Fruit fly (Drosophila melanogaster): ENCODE results near the gene GstO1.
A peak's percentile ranks its signal among the peaks of the same experiment; 100 is the strongest.

Gene GstO1

dm6 chr3L:8547104-8547523 is 22.4 kb upstream of the GstO1 start (continued):
- TF ChIP-seq ss (GFP tag; optimal IDR thresholded peaks at IDR 0.05) (peak in 1 of 2 experiments; percentile 12), achi (GFP tag; optimal IDR thresholded peaks at IDR 0.05) (peak; percentile 60), CG6854 (GFP tag; optimal IDR thresholded peaks at IDR 0.05) (no peak), CG31627 (GFP tag; optimal IDR thresholded peaks at IDR 0.05) (peak; percentile 28), CG6808 (GFP tag; optimal IDR thresholded peaks at IDR 0.05) (peak; percentile 24), topi (GFP tag; optimal IDR thresholded peaks at IDR 0.05) (peak; percentile 3), CG11762 (GFP tag; optimal IDR thresholded peaks at IDR 0.05; ENCODE audit: insufficient read depth) (peak; percentile 36), Hr4 (GFP tag; optimal IDR thresholded peaks at IDR 0.05) (peak; percentile 80), eg (GFP tag; IDR thresholded peaks at IDR 0.05) (peak; percentile 81), CG6163 (GFP tag; IDR thresholded peaks at IDR 0.05) (peak; percentile 60; the same call in 2 of the 3 replicates), Blimp-1 (GFP tag; optimal IDR thresholded peaks at IDR 0.05) (no peak), CG15336 (GFP tag; IDR thresholded peaks at IDR 0.05) (peak; percentile 80), CG3032 (tag; optimal IDR thresholded peaks at IDR 0.05) (peak; percentile 43), pdm3 (GFP tag; optimal IDR thresholded peaks at IDR 0.05) (peak; percentile 53), esn (GFP tag; optimal IDR thresholded peaks at IDR 0.05) (no peak), CG3919 (GFP tag; optimal IDR thresholded peaks at IDR 0.05) (peak; percentile 53), CG10669 (GFP tag; optimal IDR thresholded peaks at IDR 0.05) (peak; percentile 45), OdsH (GFP tag; optimal IDR thresholded peaks at IDR 0.05) (peak; percentile 66), Sox15 (GFP tag; optimal IDR thresholded peaks at IDR 0.05) (peak; percentile 17), Hr39 (GFP tag; optimal IDR thresholded peaks at IDR 0.05) (peak; percentile 15), CG4318 (GFP tag; optimal IDR thresholded peaks at IDR 0.05) (peak; percentile 61), CG6276 (GFP tag; optimal IDR thresholded peaks at IDR 0.05) (peak; percentile 43), Lpt (GFP tag; optimal IDR thresholded peaks at IDR 0.05) (peak; percentile 55), salr (GFP tag; optimal IDR thresholded peaks at IDR 0.05) (peak in 1 of 2 experiments; percentile 44)

- TF ChIP-seq pdm3 (GFP tag; optimal IDR thresholded peaks at IDR 0.05) (no peak), CG10669 (GFP tag; optimal IDR thresholded peaks at IDR 0.05) (peak; percentile 2), CG8119 (GFP tag; IDR thresholded peaks at IDR 0.05) (peak; percentile 70), dac (GFP tag; optimal IDR thresholded peaks at IDR 0.05) (no peak), Met (GFP tag; optimal IDR thresholded peaks at IDR 0.05) (peak; percentile 39), CG6163 (GFP tag; IDR thresholded peaks at IDR 0.05) (peak; percentile 75), Lpt (GFP tag; optimal IDR thresholded peaks at IDR 0.05) (no peak), acj6 (GFP tag; optimal IDR thresholded peaks at IDR 0.05) (no peak), CG1621 (tag; optimal IDR thresholded peaks at IDR 0.05) (peak; percentile 41), eg (GFP tag; IDR thresholded peaks at IDR 0.05) (peak; percentile 61; the same call in 2 of the 3 replicates), Smox (GFP tag; optimal IDR thresholded peaks at IDR 0.05) (no peak), Sox15 (GFP tag; optimal IDR thresholded peaks at IDR 0.05) (no peak), ss (GFP tag; optimal IDR thresholded peaks at IDR 0.05) (peak; percentile 56 to 67), CG4318 (GFP tag; optimal IDR thresholded peaks at IDR 0.05) (no peak), fd59A (GFP tag; optimal IDR thresholded peaks at IDR 0.05) (no peak), fkh (GFP tag; optimal IDR thresholded peaks at IDR 0.05) (peak; percentile 92), Hr4 (GFP tag; optimal IDR thresholded peaks at IDR 0.05) (no peak), CG11902 (GFP tag; optimal IDR thresholded peaks at IDR 0.05) (no peak), CG9139 (GFP tag; optimal IDR thresholded peaks at IDR 0.05) (peak; percentile 85), Eip75B (GFP tag; optimal IDR thresholded peaks at IDR 0.05) (peak; percentile 32), Ets96B (tag; optimal IDR thresholded peaks at IDR 0.05) (peak; percentile 7), OdsH (GFP tag; optimal IDR thresholded peaks at IDR 0.05) (no peak), vri (GFP tag; optimal IDR thresholded peaks at IDR 0.05) (peak; percentile 65), svp (GFP tag) (peak; percentile 82), Hr39 (GFP tag; optimal IDR thresholded peaks at IDR 0.05) (no peak), Gug (GFP tag; IDR thresholded peaks at IDR 0.05) (no peak), CG3032 (tag; optimal IDR thresholded peaks at IDR 0.05) (peak; percentile 15), spab (GFP tag; optimal IDR thresholded peaks at IDR 0.05) (no peak), CG8319 (GFP tag; optimal IDR thresholded peaks at IDR 0.05) (no peak), CG6792 (GFP tag; optimal IDR thresholded peaks at IDR 0.05) (no peak), fd85E (GFP tag; optimal IDR thresholded peaks at IDR 0.05) (peak; percentile 45), CG16779 (tag; optimal IDR thresholded peaks at IDR 0.05) (peak; percentile 57), topi (GFP tag; optimal IDR thresholded peaks at IDR 0.05) (peak; percentile 16), CG15336 (GFP tag; IDR thresholded peaks at IDR 0.05) (peak; percentile 64; the same call in 1 of the 2 replicates), CG6808 (GFP tag; optimal IDR thresholded peaks at IDR 0.05) (no peak), lz (GFP tag; optimal IDR thresholded peaks at IDR 0.05) (no peak), CG8632 (GFP tag; optimal IDR thresholded peaks at IDR 0.05) (no peak), dsx (GFP tag; optimal IDR thresholded peaks at IDR 0.05; ENCODE audit: poor library complexity, severe bottlenecking) (peak; percentile 57), salr (GFP tag; optimal IDR thresholded peaks at IDR 0.05) (no peak), CG6276 (GFP tag; optimal IDR thresholded peaks at IDR 0.05) (peak; percentile 49)
Measured at dm6 chr3L:8546355-8546771, 21.7 kb upstream of the GstO1 start.

All from whole organism, prepupa.